Fruit fly (Drosophila melanogaster): ENCODE measurements around the gene CG15056.

Gene CG15056

DNA sequence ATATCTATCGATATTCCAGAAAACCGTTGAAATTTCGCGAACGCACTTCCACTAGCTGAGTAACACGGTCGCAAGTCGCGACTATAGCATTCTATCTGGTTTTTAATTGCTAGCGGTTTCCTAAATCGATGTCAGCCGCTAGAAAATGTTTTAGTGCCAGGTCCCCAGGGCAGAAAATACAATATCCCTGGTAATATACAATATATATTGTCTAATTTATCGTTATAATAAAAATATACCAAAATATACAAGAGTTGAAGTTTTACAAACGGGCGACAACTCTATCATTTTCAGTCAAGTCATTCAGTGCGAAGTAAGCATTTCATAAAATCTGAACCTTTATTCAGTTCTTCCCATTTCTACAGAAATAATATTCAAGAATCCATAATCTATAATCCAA lies at the start of gene CG15056:
Gene CG15056, plus strand, starts transcription at position 301 of the 400 bp plus-strand sequence.
- TF ChIP-seq CG17801 (GFP tag; optimal IDR thresholded peaks at IDR 0.05; ENCODE audit: partially characterized antibody) = no peak

DNA sequence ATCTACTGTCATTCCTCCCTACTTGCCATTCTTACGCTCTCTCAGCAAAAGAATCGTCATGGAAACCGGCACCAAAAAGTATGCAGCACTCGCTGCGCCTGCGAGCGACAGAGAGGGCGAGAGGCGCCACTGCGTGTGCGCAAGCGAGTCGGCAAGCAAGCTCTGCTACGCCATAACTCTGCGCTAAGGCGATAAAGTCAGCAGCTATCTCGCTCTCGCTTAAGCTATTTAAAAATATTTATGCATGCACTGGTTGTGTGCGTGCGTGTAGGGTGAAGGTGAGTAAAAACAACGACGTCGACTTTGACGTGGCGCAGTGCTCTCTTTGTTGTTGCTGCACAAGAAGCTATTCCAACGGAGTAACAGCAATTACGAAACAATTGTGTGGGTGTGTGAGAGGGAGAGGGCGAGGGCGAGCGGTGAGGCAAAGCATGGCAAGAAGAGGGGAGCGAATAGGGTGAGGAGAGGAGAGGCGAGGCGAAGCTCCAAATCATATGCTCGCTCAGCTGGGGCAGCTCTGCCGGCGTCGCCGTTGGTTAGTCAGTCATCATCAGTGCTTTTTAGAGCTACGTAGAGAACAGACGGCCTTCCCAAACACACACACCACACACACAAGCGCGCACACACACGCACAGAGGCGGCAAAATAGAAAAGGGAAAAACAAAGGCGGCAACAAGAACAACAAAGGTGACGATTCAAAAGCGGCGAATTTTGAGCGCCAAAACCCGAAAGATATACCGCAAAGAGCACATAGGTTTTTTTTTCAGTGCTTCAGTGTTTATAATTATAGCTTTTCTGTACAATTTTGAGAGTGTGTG lies 49.0 kb upstream of the CG15056 start, which contains the start of gene CrebB:
Gene CrebB, plus strand, starts transcription at position 325 of the 818 bp plus-strand sequence.
- TF ChIP-seq CG17801 (GFP tag; optimal IDR thresholded peaks at IDR 0.05; ENCODE audit: partially characterized antibody) = no peak

DNA sequence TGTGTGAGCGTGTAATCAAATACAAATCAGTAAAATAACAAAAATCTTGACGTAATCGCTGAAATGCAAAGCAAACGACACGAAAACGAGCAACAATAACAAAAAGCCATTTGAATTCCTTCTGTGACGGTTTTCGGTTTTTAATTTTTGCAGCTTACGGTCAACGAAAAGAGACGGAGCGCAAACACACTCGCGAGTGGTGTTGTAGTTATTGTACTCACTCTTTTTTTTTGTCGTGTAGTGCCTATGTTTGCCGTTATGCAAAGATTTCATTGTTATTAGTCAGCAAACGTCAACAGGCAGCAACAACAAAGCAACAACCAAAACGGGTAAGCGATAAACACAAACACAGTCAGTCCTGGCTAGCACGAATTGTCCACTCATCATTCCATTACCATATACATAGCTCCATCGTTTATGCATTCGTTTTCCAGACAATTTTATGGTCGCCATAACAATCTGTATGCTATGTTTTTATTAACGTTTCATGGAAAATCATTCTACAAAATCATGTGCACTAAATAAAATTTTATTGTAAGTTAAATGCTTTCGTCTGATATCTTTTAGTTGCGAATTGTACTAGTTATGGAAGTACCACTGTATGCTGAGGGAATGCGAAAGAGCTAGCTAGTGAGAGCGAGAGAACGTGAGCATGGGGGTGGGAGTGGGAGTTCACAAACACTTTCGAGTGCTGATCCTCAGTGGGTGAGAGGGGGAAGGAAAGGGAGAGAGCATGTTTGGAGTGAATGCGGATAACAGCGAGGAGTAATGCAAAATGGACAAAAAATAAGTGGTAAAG lies 48.2 kb upstream of the CG15056 start:
- peak; percentile 94 for TF ChIP-seq CG17801 (GFP tag; optimal IDR thresholded peaks at IDR 0.05; ENCODE audit: partially characterized antibody)

DNA sequence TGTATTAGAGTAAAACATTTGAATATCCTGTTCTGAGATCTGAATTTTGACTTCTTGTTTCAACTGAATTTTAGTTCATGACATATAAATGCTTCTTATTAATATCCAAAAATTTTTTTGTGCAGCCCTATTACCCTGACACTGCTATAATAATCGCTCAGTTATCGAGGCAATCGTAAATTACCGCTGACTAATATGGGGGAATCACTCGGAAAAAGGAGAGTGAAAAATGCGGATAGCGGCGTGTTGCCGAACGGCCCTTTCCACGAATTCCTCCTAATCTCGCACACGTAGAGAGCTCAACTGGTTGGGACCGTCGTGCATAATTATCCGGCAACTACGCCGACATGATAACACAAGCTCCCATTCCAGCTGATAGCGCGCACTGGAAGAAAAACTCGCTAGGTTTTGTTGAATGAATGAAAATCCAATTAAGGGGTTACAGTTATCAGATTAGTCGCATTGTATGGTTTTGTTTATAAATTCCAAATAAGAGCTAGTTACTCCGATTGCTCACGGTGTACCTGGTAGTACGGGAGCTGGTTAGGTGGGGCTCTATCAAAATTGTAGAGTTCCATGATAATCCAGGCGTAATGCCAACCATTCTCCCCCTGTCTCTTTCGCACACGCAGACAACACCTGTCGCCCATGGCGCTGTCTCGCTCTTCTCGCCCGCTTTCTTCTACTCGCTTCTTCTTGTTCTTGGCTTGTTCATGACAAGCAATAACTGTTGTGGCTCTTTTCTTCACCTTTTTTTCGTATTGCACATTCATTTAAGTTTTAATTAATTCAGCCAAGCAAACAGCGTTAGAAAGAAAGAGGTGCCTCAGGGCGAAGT lies 47.2 kb upstream of the CG15056 start:
- TF ChIP-seq CG17801 (GFP tag; optimal IDR thresholded peaks at IDR 0.05; ENCODE audit: partially characterized antibody) = no peak

DNA sequence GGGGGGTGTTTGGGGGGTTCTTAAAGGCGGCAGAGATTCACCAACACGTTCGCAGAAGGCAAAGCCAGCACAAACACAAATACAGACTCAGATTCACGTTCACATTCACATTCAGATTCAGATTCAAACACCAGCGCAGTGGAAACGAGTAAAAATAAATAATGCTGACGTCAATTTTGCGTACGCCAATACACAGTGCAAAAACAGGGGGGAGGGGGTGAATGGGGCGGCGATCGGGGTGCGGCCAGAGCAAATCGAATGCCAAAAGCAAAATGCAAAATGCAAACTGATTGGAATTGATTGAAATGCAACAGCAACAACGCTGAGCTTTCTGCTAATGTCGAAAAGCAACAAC lies 46.6 kb upstream of the CG15056 start:
- peak; percentile 30 for TF ChIP-seq CG17801 (GFP tag; optimal IDR thresholded peaks at IDR 0.05; ENCODE audit: partially characterized antibody)

DNA sequence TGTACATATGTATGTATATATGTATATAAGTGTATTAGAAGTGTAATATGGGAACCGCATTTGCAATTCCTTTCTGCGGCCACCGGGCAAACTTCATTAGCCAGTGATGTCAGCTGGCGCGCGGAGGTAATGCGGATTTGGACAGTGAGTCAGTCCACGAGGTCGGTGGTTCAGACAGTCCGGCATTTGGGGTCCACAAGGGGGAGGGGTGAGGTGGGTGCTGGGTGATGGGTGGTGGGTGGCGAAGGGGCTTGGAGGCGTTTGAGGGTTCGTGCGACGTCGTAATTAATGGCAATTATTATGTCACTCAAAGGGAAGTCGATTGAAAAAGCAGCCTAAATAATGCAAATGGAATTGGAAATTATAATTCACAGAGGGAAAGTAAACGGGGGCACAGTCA lies 45.4 kb upstream of the CG15056 start:
- no peak for TF ChIP-seq CG17801 (GFP tag; optimal IDR thresholded peaks at IDR 0.05; ENCODE audit: partially characterized antibody)

DNA sequence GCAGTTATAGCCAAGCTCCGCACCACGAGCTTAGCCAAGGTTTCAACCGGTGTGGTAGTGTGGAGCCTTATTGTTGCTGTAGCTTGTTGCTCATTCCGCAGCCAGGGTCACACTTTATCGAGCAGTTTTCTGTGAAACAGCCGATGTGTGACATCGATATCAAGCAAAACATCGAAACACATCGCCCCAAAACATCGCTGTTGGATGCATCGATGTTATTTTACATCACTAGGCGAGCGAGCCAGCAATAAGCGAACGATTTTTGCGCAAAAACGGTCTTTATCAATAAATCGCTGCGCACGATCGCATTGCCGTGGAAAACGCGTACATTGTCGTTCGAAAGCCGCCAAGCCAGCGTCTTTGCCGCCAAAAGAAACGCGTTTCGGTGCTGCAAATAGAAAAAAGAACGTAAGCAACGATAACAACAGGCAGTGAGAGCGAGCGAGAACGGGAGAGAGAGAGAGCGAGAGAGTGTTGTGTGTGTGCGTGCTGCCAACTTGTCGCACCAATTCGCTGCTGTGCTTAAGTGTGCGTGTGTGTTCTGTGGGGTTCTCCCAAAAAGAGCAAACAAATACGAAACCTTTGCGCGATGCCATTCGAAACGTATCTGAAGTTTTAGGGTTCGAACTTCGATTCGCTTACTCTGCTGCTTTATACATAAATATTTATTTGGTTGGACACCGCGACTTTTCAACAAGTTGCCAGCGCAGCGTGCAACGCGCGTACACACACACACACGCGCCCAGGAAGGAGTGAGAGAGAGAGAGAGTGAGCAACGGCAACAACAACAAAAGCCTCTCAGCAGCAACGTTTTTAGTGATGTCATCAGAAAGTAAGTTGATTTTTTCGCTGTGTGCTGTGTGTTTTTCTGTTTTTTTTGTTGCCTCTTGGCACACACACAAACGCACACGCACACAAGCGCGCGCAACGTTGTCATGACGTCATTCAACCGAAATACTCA lies 44.2 kb upstream of the CG15056 start:
- peak; percentile 79 for TF ChIP-seq CG17801 (GFP tag; optimal IDR thresholded peaks at IDR 0.05; ENCODE audit: partially characterized antibody)

DNA sequence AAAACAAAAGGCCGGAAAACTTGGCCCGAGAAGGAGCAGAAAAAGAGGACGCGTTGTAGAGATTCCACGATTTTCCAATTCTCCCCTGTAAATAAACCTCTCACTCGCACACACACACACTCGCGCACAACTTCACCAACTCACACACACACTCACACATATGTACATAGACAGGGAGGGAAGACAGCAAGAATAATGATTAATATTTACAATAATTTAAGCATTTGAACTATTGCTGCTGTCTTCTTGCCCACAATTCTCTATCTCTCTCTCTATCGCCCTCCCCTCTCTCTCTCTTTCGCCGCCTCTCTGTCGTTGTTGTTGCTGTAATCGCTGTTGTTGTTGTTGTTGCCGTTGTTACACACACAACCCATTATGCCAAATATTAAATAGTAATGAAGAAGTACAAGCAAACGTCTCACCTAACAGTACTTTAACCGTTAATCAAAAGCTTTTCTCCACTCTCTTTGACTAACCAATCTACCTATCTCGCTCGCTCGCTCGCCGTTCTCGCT lies 40.7 kb upstream of the CG15056 start:
- no peak for TF ChIP-seq CG17801 (GFP tag; optimal IDR thresholded peaks at IDR 0.05; ENCODE audit: partially characterized antibody)

DNA sequence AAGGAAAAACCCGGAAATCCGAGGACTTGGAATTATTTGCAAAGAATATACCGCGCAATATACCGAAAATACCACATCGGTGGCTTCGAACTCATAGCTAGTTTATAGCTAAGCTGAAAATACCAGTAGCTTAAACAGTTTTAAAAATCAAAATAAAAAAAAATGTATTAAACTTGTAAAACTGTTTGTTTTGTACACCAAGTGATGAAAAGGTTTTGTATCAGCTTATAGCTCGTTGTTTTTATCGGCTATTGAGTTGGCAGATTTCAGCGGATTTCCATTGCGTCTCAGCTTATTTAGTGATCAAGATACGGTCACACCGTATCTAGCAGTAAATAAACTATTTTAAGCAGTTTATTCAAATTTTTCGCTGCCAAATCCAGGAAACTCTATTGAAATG lies 35.4 kb upstream of the CG15056 start, which contains the start of the genes por and CG6179:
Gene por, minus strand, starts transcription at position 64 of the 400 bp plus-strand sequence.
Gene CG6179, plus strand, starts transcription at position 292 of the 400 bp plus-strand sequence.
- TF ChIP-seq CG17801 (GFP tag; optimal IDR thresholded peaks at IDR 0.05; ENCODE audit: partially characterized antibody) = no peak

DNA sequence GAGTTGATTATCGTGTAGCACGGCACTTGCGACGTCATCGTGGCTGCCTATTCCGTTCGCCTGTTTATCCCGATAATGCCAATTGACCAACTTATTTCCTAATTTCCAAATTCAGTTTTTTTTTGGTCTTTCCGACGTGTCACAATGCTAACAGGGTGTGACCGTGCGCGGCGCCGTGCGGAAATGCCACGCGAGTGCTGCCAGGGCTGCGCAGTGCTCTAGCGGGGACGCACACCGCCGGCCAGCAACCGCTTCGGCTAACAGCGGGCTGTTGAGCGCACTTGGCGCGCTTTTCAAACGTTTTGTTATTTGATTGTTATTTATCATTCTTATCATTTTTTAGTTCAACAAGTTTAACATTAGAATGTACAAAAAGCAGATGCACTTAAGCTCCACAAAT lies 30.2 kb upstream of the CG15056 start, which contains the start of gene betaCOP:
Gene betaCOP, minus strand, starts transcription at position 187 of the 400 bp plus-strand sequence.
- TF ChIP-seq CG17801 (GFP tag; optimal IDR thresholded peaks at IDR 0.05; ENCODE audit: partially characterized antibody) = no peak

DNA sequence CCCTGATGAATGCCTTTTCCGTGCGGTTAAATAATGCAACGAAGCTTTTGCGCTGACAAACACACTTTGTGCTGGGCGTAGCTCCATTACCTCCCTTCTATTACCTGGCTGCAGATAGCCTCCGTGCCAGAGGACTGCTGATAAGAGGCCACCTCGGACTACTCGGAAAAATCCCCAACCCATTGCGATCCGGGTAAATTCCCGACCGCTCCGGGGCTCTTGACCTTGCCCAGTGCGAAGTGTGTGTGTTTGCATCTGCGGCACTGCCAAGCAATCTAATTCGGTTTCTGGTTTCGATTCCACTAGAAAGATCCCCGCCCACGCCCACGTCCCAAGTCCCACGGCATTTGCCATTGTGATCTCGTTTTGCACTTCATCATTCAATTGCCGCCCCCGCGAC lies 29.4 kb upstream of the CG15056 start:
- TF ChIP-seq CG17801 (GFP tag; optimal IDR thresholded peaks at IDR 0.05; ENCODE audit: partially characterized antibody) = no peak

DNA sequence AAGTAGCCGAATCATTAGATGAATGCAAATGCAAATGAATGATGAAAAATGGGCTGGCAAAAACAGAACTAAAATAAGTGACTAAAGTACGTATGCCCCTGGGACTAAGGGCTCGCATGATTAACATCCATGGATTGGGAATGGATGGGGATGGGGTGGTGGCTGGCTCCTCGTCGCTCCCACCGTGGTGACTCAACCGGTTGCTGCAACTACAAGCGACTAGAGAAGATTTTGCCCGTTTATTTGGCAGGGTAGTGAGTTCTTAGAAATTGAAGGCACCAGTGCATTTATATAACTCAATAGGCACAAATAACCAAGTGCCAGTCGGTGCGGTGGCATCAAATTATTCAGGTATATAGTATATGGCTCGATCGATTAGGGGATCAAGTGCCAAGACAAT lies 28.4 kb upstream of the CG15056 start, which contains the start of gene Tsf1:
Gene Tsf1, plus strand, starts transcription at position 301 of the 400 bp plus-strand sequence.
- TF ChIP-seq CG17801 (GFP tag; optimal IDR thresholded peaks at IDR 0.05; ENCODE audit: partially characterized antibody) = no peak

DNA sequence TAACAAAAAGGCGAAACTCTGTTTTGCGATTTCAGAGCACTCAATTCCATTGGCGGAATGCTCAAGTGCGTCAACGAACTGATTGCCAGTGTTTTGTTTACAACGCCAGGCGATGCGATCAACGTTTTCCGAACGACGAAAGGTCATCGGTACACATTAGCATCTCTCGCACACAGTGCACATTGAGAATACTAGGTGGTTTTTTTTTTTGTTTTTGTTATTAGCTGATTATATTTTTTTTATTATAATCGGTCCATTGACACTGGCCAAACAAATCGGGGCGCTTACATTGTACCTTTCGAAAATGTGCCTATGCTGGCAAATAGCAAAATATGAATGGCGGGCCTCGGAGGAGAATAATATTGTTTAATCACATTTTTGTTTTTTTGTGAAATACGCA lies 20.1 kb upstream of the CG15056 start:
- no peak for TF ChIP-seq CG17801 (GFP tag; optimal IDR thresholded peaks at IDR 0.05; ENCODE audit: partially characterized antibody)

All from ovary, adult (tissue).